Worm (Caenorhabditis elegans) whole organism, L2 larva: Measurements from ENCODE around the gene lgg-2.

Source experiments
- F13H6.1 ChIP-seq: sonication (generic microtip); optimal IDR thresholded peaks from 2 replicates; lab custom pipeline; 2016; ENCODE audit warnings: missing genetic modification characterization, missing compliant biosample characterization
- R02D3.7 ChIP-seq: fragments of 150-350 bp; optimal IDR thresholded peaks from 2 replicates; lab custom pipeline; 2014; ENCODE audit warnings: missing biosample characterization, missing genetic modification characterization
- ZK546.5 ChIP-seq: sonication (generic microtip); optimal IDR thresholded peaks from 2 replicates; lab custom pipeline; 2017; ENCODE audit warnings: missing biosample characterization, missing genetic modification characterization
- alr-1 ChIP-seq: fragments of 150-350 bp; optimal IDR thresholded peaks from 2 replicates; lab custom pipeline; 2014; ENCODE audit warnings: missing biosample characterization, missing genetic modification characterization
- aly-2 ChIP-seq: fragments of 150-350 bp; optimal IDR thresholded peaks from 2 replicates; lab custom pipeline; 2014; ENCODE audit warnings: missing biosample characterization, missing genetic modification characterization
- blmp-1 ChIP-seq: sonication (generic microtip); optimal IDR thresholded peaks from 2 replicates; lab custom pipeline; 2017; ENCODE audit warnings: missing genetic modification characterization, mild to moderate bottlenecking, missing compliant biosample characterization, antibody characterized with exemption, moderate library complexity; ENCODE audit not compliant: insufficient read depth
- ceh-16 ChIP-seq: fragments of 150-350 bp; optimal IDR thresholded peaks from 2 replicates; lab custom pipeline; 2014; ENCODE audit warnings: missing biosample characterization, missing genetic modification characterization
- ceh-82 ChIP-seq: fragments of 150-350 bp; optimal IDR thresholded peaks from 2 replicates; lab custom pipeline; 2014; ENCODE audit warnings: missing biosample characterization, missing genetic modification characterization
- crh-2 ChIP-seq: sonication (generic microtip); optimal IDR thresholded peaks from 2 replicates; lab custom pipeline; 2017; ENCODE audit warnings: missing biosample characterization, missing genetic modification characterization
- dmd-4 ChIP-seq: sonication (generic microtip); optimal IDR thresholded peaks from 2 replicates; lab custom pipeline; 2017; ENCODE audit warnings: missing biosample characterization, missing genetic modification characterization
- elt-1 ChIP-seq: fragments of 150-350 bp; optimal IDR thresholded peaks from 2 replicates; lab custom pipeline; 2014; ENCODE audit warnings: missing biosample characterization, missing genetic modification characterization
- elt-3 ChIP-seq: sonication (generic microtip); optimal IDR thresholded peaks from 2 replicates; lab custom pipeline; 2017; ENCODE audit warnings: missing biosample characterization, missing genetic modification characterization
- fos-1 ChIP-seq: fragments of 150-350 bp; optimal IDR thresholded peaks from 2 replicates; lab custom pipeline; 2014; ENCODE audit warnings: missing biosample characterization, missing genetic modification characterization
- gmeb-1 ChIP-seq: fragments of 150-350 bp; optimal IDR thresholded peaks from 2 replicates; lab custom pipeline; 2014; ENCODE audit warnings: missing biosample characterization, missing genetic modification characterization
- lin-11 ChIP-seq: fragments of 150-350 bp; sonication (generic microtip); optimal IDR thresholded peaks from 2 replicates; lab custom pipeline; 2014; ENCODE audit warnings: missing biosample characterization, missing genetic modification characterization, inconsistent platforms, mixed read lengths
- lin-39 ChIP-seq: fragments of 150-350 bp; optimal IDR thresholded peaks from 2 replicates; lab custom pipeline; 2014; ENCODE audit warnings: missing biosample characterization, missing genetic modification reagents, missing genetic modification characterization
- mab-5 ChIP-seq: fragments of 150-350 bp; optimal IDR thresholded peaks from 2 replicates; lab custom pipeline; 2014; ENCODE audit warnings: missing biosample characterization, missing genetic modification characterization
- mbf-1 ChIP-seq: sonication (generic microtip); optimal IDR thresholded peaks from 2 replicates; lab custom pipeline; 2017; ENCODE audit warnings: missing biosample characterization, missing genetic modification characterization
- nhr-11 ChIP-seq: fragments of 150-350 bp; optimal IDR thresholded peaks from 2 replicates; lab custom pipeline; 2014; ENCODE audit warnings: missing biosample characterization, missing genetic modification characterization
- nhr-12 ChIP-seq: fragments of 150-350 bp; optimal IDR thresholded peaks from 2 replicates; lab custom pipeline; 2014; ENCODE audit warnings: missing biosample characterization, missing genetic modification characterization
- nhr-129 ChIP-seq: fragments of 150-350 bp; optimal IDR thresholded peaks from 2 replicates; lab custom pipeline; 2014; ENCODE audit warnings: missing biosample characterization, missing genetic modification characterization
- nhr-21 ChIP-seq: fragments of 150-350 bp; optimal IDR thresholded peaks from 2 replicates; lab custom pipeline; 2014; ENCODE audit warnings: missing biosample characterization, missing genetic modification characterization
- nhr-25 ChIP-seq: fragments of 150-350 bp; sonication (generic microtip); optimal IDR thresholded peaks from 3 replicates; lab custom pipeline; 2014; ENCODE audit warnings: missing biosample characterization, missing genetic modification characterization
- nhr-6 ChIP-seq: fragments of 150-350 bp; optimal IDR thresholded peaks from 2 replicates; lab custom pipeline; 2014; ENCODE audit warnings: missing biosample characterization, missing genetic modification characterization
- nhr-77 ChIP-seq: fragments of 150-350 bp; optimal IDR thresholded peaks from 2 replicates; lab custom pipeline; 2014; ENCODE audit warnings: missing biosample characterization, missing genetic modification characterization
- peb-1 ChIP-seq: fragments of 150-350 bp; optimal IDR thresholded peaks from 2 replicates; lab custom pipeline; 2014; ENCODE audit warnings: missing biosample characterization, missing genetic modification characterization
- sem-4 ChIP-seq: fragments of 150-350 bp; optimal IDR thresholded peaks from 2 replicates; lab custom pipeline; 2014; ENCODE audit warnings: missing biosample characterization, missing genetic modification reagents, missing genetic modification characterization
- sma-3 ChIP-seq: sonication (generic microtip); optimal IDR thresholded peaks from 2 replicates; lab custom pipeline; 2016; ENCODE audit warnings: missing genetic modification reagents, missing genetic modification characterization, missing compliant biosample characterization
- snpc-4 ChIP-seq: fragments of 150-350 bp; optimal IDR thresholded peaks from 2 replicates; lab custom pipeline; 2014; ENCODE audit warnings: missing biosample characterization, missing genetic modification characterization
- unc-55 ChIP-seq: fragments of 150-350 bp; sonication (generic microtip); optimal IDR thresholded peaks from 3 replicates; lab custom pipeline; 2014; ENCODE audit warnings: missing biosample characterization, missing genetic modification reagents, missing genetic modification characterization
- zag-1 ChIP-seq: fragments of 150-350 bp; optimal IDR thresholded peaks from 2 replicates; lab custom pipeline; 2014; ENCODE audit warnings: missing biosample characterization, missing genetic modification characterization
- ztf-11 ChIP-seq: sonication (generic microtip); optimal IDR thresholded peaks from 2 replicates; lab custom pipeline; 2017; ENCODE audit warnings: missing biosample characterization, missing genetic modification characterization

lgg-2 gene

ce11 chrIV:10896512-10896911, 39.2 kb downstream of the lgg-2 start, which contains the start of gene srlf-13:
Gene srlf-13 (minus strand): TSS chrIV:10896612.
- TF ChIP-seq peb-1 (tag; lab: Kevin White, UChicago): no peak
- no peak for TF ChIP-seq dmd-4 (tag; lab: Kevin White, UChicago)
- TF ChIP-seq sem-4 (tag; lab: Kevin White, UChicago): no peak
- no peak for TF ChIP-seq fos-1 (tag; lab: Kevin White, UChicago)
- TF ChIP-seq zag-1 (tag; lab: Kevin White, UChicago): no peak
- no peak for TF ChIP-seq mab-5 (tag; lab: Kevin White, UChicago)
- no peak for TF ChIP-seq nhr-77
- no peak for TF ChIP-seq snpc-4 (tag; lab: Kevin White, UChicago)
- TF ChIP-seq blmp-1: no peak
- no peak for TF ChIP-seq elt-3 (tag; lab: Kevin White, UChicago)
- TF ChIP-seq nhr-21: no peak
- TF ChIP-seq F13H6.1 (tag; lab: Kevin White, UChicago): no peak
- no peak for TF ChIP-seq ZK546.5
- TF ChIP-seq ceh-16 (tag; lab: Kevin White, UChicago): no peak
- no peak for TF ChIP-seq nhr-11 (tag; lab: Kevin White, UChicago)
- TF ChIP-seq lin-39: no peak
- TF ChIP-seq, all 48 proteins: peak for 0

- no peak for TF ChIP-seq elt-1 (tag; lab: Kevin White, UChicago)
- TF ChIP-seq R02D3.7 (tag; lab: Kevin White, UChicago): no peak
- TF ChIP-seq, all 48 proteins: peak for 0
Measured at ce11 chrIV:10894255-10894654, 41.4 kb downstream of the lgg-2 start, which contains the start of gene srlf-14. Gene srlf-14 (minus strand): TSS chrIV:10894355.

ce11 chrIV:10891993-10892392, 43.7 kb downstream of the lgg-2 start, which contains the start of gene srlf-12:
Gene srlf-12 (minus strand): TSS chrIV:10892093.
- TF ChIP-seq alr-1 (tag; lab: Kevin White, UChicago): no peak
- no peak for TF ChIP-seq ceh-82 (tag; lab: Kevin White, UChicago)
- no peak for TF ChIP-seq lin-39
- TF ChIP-seq gmeb-1 (tag; lab: Kevin White, UChicago): no peak
- no peak for TF ChIP-seq sma-3 (GFP tag; lab: Kevin White, UChicago)
- TF ChIP-seq nhr-77: no peak
- TF ChIP-seq nhr-21: no peak
- no peak for TF ChIP-seq mbf-1 (tag; lab: Kevin White, UChicago)
- no peak for TF ChIP-seq unc-55 (GFP tag; lab: Kevin White, UChicago)
- no peak for TF ChIP-seq nhr-129
- TF ChIP-seq nhr-11 (tag; lab: Kevin White, UChicago): no peak
- TF ChIP-seq, all 48 proteins: peak for 0

- no peak for TF ChIP-seq nhr-25 (tag; lab: Kevin White, UChicago)
Measured at ce11 chrIV:10889820-10890462, 45.8 kb downstream of the lgg-2 start, which contains the start of gene F13E9.15. Gene F13E9.15 (minus strand): TSS chrIV:10889870.

ce11 chrIV:10887285-10887684, 48.4 kb downstream of the lgg-2 start, which contains the start of gene F13E9.16:
Gene F13E9.16 (minus strand): TSS chrIV:10887385.
- TF ChIP-seq crh-2 (tag; lab: Kevin White, UChicago): no peak
- TF ChIP-seq nhr-12: no peak
- no peak for TF ChIP-seq fos-1 (tag; lab: Kevin White, UChicago)
- no peak for TF ChIP-seq aly-2 (tag; lab: Kevin White, UChicago)
- TF ChIP-seq elt-1 (tag; lab: Kevin White, UChicago): no peak
- no peak for TF ChIP-seq ztf-11 (tag; lab: Kevin White, UChicago)
- no peak for TF ChIP-seq nhr-6 (tag; lab: Kevin White, UChicago)
- TF ChIP-seq zag-1 (tag; lab: Kevin White, UChicago): no peak
- TF ChIP-seq ceh-16 (tag; lab: Kevin White, UChicago): no peak
- TF ChIP-seq peb-1 (tag; lab: Kevin White, UChicago): no peak
- no peak for TF ChIP-seq lin-11 (tag; lab: Kevin White, UChicago)
- no peak for TF ChIP-seq R02D3.7 (tag; lab: Kevin White, UChicago)
- TF ChIP-seq sem-4 (tag; lab: Kevin White, UChicago): no peak
- TF ChIP-seq nhr-77: no peak
- no peak for TF ChIP-seq ZK546.5
- no peak for TF ChIP-seq gmeb-1 (tag; lab: Kevin White, UChicago)
- no peak for TF ChIP-seq nhr-21
- no peak for TF ChIP-seq F13H6.1 (tag; lab: Kevin White, UChicago)
